Fruit fly (Drosophila melanogaster): Measurements from ENCODE around the gene Blos3.

The Blos3 gene

DNA sequence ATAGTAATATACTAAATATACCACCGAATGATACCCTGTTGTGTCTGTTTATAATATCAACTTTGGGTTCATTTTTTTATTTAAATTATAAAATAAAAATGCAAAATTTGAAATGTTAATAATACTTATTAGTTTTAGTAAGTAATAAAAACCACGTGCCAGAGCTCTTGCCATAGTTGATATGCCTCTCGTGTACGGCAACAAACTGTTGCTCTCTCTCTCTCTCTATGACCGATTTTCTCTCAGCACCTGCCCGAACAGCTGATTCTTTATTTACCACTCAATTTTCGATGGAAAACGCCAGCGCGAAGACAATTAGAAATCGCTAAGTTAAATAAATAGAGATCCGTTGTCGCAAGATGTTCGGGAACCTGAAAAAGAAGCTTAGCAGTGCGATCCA, 2.5 kb upstream of the Blos3 start, which contains the start of gene Dysb (continued):
- peak; percentile 82 for TF ChIP-seq sqz (GFP tag; optimal IDR thresholded peaks at IDR 0.05)
- peak; percentile 86 for TF ChIP-seq CG12299 (tag; optimal IDR thresholded peaks at IDR 0.05)
- peak; percentile 78 for TF ChIP-seq CG13775 (GFP tag; optimal IDR thresholded peaks at IDR 0.05)
- TF ChIP-seq CG14667 (GFP tag; IDR thresholded peaks at IDR 0.05): no peak; the same call in 1 of the 2 replicates
- peak; percentile 88 for TF ChIP-seq CG10209 (GFP tag; optimal IDR thresholded peaks at IDR 0.05)
- TF ChIP-seq Poxn (GFP tag; IDR thresholded peaks at IDR 0.05): peak; percentile 48; the same call in 1 of the 2 replicates
- no peak for TF ChIP-seq CG6791 (GFP tag; IDR thresholded peaks at IDR 0.05; ENCODE audit: partially characterized antibody)
- no peak for TF ChIP-seq dm (GFP tag; optimal IDR thresholded peaks at IDR 0.05)
- peak; percentile 93 for TF ChIP-seq scrt (GFP tag; optimal IDR thresholded peaks at IDR 0.05)
- peak; percentile 77; the same call in 1 of the 3 replicates for TF ChIP-seq ken (GFP tag; IDR thresholded peaks at IDR 0.05)
- peak; percentile 72 for TF ChIP-seq CG16815 (GFP tag; optimal IDR thresholded peaks at IDR 0.05)
- TF ChIP-seq CG7556 (GFP tag; optimal IDR thresholded peaks at IDR 0.05): peak; percentile 89
- no peak for TF ChIP-seq Sin3A (optimal IDR thresholded peaks at IDR 0.05)
- TF ChIP-seq CG14860 (GFP tag; IDR thresholded peaks at IDR 0.05; ENCODE audit: partially characterized antibody): no peak
- TF ChIP-seq D (optimal IDR thresholded peaks at IDR 0.05): no peak
- peak; percentile 80 for TF ChIP-seq D (GFP tag; optimal IDR thresholded peaks at IDR 0.05)
- TF ChIP-seq gt (GFP tag; IDR thresholded peaks at IDR 0.05): peak; percentile 10; the same call in 1 of the 2 replicates
- TF ChIP-seq nerfin-2 (GFP tag; IDR thresholded peaks at IDR 0.05; ENCODE audit: partially characterized antibody): no peak
- peak; percentile 48 for TF ChIP-seq CG13624 (GFP tag; optimal IDR thresholded peaks at IDR 0.05)
- peak; percentile 60; the same call in 1 of the 3 replicates for TF ChIP-seq CG7357 (GFP tag; IDR thresholded peaks at IDR 0.05)
- TF ChIP-seq lbe (GFP tag; optimal IDR thresholded peaks at IDR 0.05): peak; percentile 84
- TF ChIP-seq CG18619 (GFP tag; optimal IDR thresholded peaks at IDR 0.05): peak; percentile 84
- peak; percentile 93 for TF ChIP-seq CG17829 (tag; optimal IDR thresholded peaks at IDR 0.05)
- no peak for TF ChIP-seq corto (GFP tag; optimal IDR thresholded peaks at IDR 0.05)
- TF ChIP-seq CG11398 (GFP tag; optimal IDR thresholded peaks at IDR 0.05): peak; percentile 58
- TF ChIP-seq HmgD (GFP tag; optimal IDR thresholded peaks at IDR 0.05): no peak
- TF ChIP-seq onecut (GFP tag; IDR thresholded peaks at IDR 0.05): peak; percentile 86
- no peak; the same call in 1 of the 2 replicates for TF ChIP-seq CG9215 (GFP tag; IDR thresholded peaks at IDR 0.05)
- peak; percentile 52 for TF ChIP-seq CG8281 (tag; optimal IDR thresholded peaks at IDR 0.05)
- peak; percentile 72 for TF ChIP-seq sim (GFP tag; IDR thresholded peaks at IDR 0.05)
- peak; percentile 76 for TF ChIP-seq nau (GFP tag; optimal IDR thresholded peaks at IDR 0.05)
- peak; percentile 21; the same call in 1 of the 2 replicates for TF ChIP-seq GATAe (GFP tag; conservative IDR thresholded peaks at IDR 0.05)
- peak; percentile 94 for TF ChIP-seq CG31441 (GFP tag; IDR thresholded peaks at IDR 0.05)
- TF ChIP-seq bcd (GFP tag; optimal IDR thresholded peaks at IDR 0.05): peak; percentile 81
- TF ChIP-seq hth (optimal IDR thresholded peaks at IDR 0.05): no peak
- TF ChIP-seq CG11085 (GFP tag; IDR thresholded peaks at IDR 0.05): no peak; the same call in none of the 2 replicates
- TF ChIP-seq B-H1 (GFP tag; IDR thresholded peaks at IDR 0.05): peak; percentile 87
- TF ChIP-seq CG13287 (GFP tag; IDR thresholded peaks at IDR 0.05; ENCODE audit: partially characterized antibody): peak; percentile 63
- peak; percentile 61 for TF ChIP-seq zfh2 (GFP tag; optimal IDR thresholded peaks at IDR 0.05)
- peak in 1 of 2 experiments; percentile 56 for TF ChIP-seq Hr78 (GFP tag; optimal IDR thresholded peaks at IDR 0.05)
- TF ChIP-seq CG14014 (GFP tag; IDR thresholded peaks at IDR 0.05): peak; percentile 94
- peak; percentile 86 for TF ChIP-seq tin (GFP tag; optimal IDR thresholded peaks at IDR 0.05)
- TF ChIP-seq Elba2 (GFP tag; optimal IDR thresholded peaks at IDR 0.05): peak; percentile 44
- TF ChIP-seq CG2116 (GFP tag; optimal IDR thresholded peaks at IDR 0.05): peak; percentile 61
- TF ChIP-seq Ptx1 (GFP tag; IDR thresholded peaks at IDR 0.05): no peak; the same call in 1 of the 2 replicates
- TF ChIP-seq CG10959 (GFP tag; IDR thresholded peaks at IDR 0.05): no peak; the same call in 1 of the 2 replicates
- TF ChIP-seq CG2120 (GFP tag; optimal IDR thresholded peaks at IDR 0.05): peak; percentile 88
- peak; percentile 72 for TF ChIP-seq CG18476 (GFP tag; optimal IDR thresholded peaks at IDR 0.05)
- TF ChIP-seq gro (GFP tag; optimal IDR thresholded peaks at IDR 0.05): peak; percentile 37
- peak; percentile 84 for TF ChIP-seq MTF-1 (GFP tag; optimal IDR thresholded peaks at IDR 0.05; ENCODE audit: borderline replicate concordance)
- peak; percentile 72 for TF ChIP-seq Fer2 (tag; optimal IDR thresholded peaks at IDR 0.05)
